Worm (Caenorhabditis elegans) whole organism, L3 larva: ENCODE data around the gene C18D4.3.

Source experiments
- R02D3.7 ChIP-seq: fragments of 150-350 bp; optimal IDR thresholded peaks from 2 replicates; lab custom pipeline; 2014; ENCODE audit warnings: missing biosample characterization, missing genetic modification characterization
- aly-2 ChIP-seq: fragments of 150-350 bp; optimal IDR thresholded peaks from 2 replicates; lab custom pipeline; 2014; ENCODE audit warnings: missing biosample characterization, missing genetic modification characterization
- ama-1 ChIP-seq: fragments of 150-350 bp; optimal IDR thresholded peaks from 2 replicates; lab custom pipeline; 2018
- ceh-16 ChIP-seq: sonication (generic microtip); optimal IDR thresholded peaks from 2 replicates; lab custom pipeline; 2017; ENCODE audit warnings: missing biosample characterization, missing genetic modification characterization
- ceh-28 ChIP-seq: fragments of 150-350 bp; optimal IDR thresholded peaks from 2 replicates; lab custom pipeline; 2014; ENCODE audit warnings: missing biosample characterization, missing genetic modification reagents, missing genetic modification characterization
- ceh-82 ChIP-seq: fragments of 150-350 bp; optimal IDR thresholded peaks from 2 replicates; lab custom pipeline; 2014; ENCODE audit warnings: missing biosample characterization, missing genetic modification characterization
- egl-27 ChIP-seq: sonication (generic microtip); optimal IDR thresholded peaks from 4 replicates; lab custom pipeline; 2017; ENCODE audit warnings: missing biosample characterization, missing genetic modification reagents, missing genetic modification characterization
- egl-5 ChIP-seq: fragments of 150-350 bp; optimal IDR thresholded peaks from 2 replicates; lab custom pipeline; 2017; ENCODE audit warnings: missing biosample characterization, missing genetic modification reagents, missing genetic modification characterization, inconsistent platforms
- elt-2 ChIP-seq: sonication (generic microtip); optimal IDR thresholded peaks from 2 replicates; lab custom pipeline; 2016; ENCODE audit warnings: missing genetic modification reagents, mild to moderate bottlenecking, missing genetic modification characterization, missing compliant biosample characterization
- elt-3 ChIP-seq, 3 experiments: fragments of 150-350 bp in 1 of 3; sonication (generic microtip) in 2 of 3; optimal IDR thresholded peaks; 2 replicates in 2 of 3; 4 replicates in 1 of 3; lab custom pipeline; 2014 to 2017; ENCODE audit warnings: missing biosample characterization in 3 of 3, missing genetic modification characterization in 3 of 3
- eor-1 ChIP-seq, 2 experiments: fragments of 150-350 bp; optimal IDR thresholded peaks; 2 replicates each; lab custom pipeline; 2014 to 2018; ENCODE audit warnings: missing biosample characterization in 2 of 2, missing genetic modification characterization in 2 of 2
- fkh-10 ChIP-seq: sonication (generic microtip); optimal IDR thresholded peaks from 2 replicates; lab custom pipeline; 2017; ENCODE audit warnings: missing biosample characterization, missing genetic modification reagents, missing genetic modification characterization
- fkh-2 ChIP-seq: fragments of 150-350 bp; optimal IDR thresholded peaks from 2 replicates; lab custom pipeline; 2014; ENCODE audit warnings: missing biosample characterization, missing genetic modification reagents, missing genetic modification characterization
- fos-1 ChIP-seq: fragments of 150-350 bp; optimal IDR thresholded peaks from 2 replicates; lab custom pipeline; 2014; ENCODE audit warnings: missing biosample characterization, missing genetic modification characterization
- hmg-11 ChIP-seq: sonication (generic microtip); optimal IDR thresholded peaks from 2 replicates; lab custom pipeline; 2016; ENCODE audit warnings: missing genetic modification characterization, missing compliant biosample characterization
- jun-1 ChIP-seq: fragments of 150-350 bp; optimal IDR thresholded peaks from 2 replicates; lab custom pipeline; 2014; ENCODE audit warnings: missing biosample characterization, missing genetic modification reagents, missing genetic modification characterization
- lin-15B ChIP-seq: fragments of 150-350 bp; optimal IDR thresholded peaks from 2 replicates; lab custom pipeline; 2014; ENCODE audit warnings: missing biosample characterization, missing genetic modification characterization
- lin-39 ChIP-seq: fragments of 150-350 bp; optimal IDR thresholded peaks from 2 replicates; lab custom pipeline; 2018; ENCODE audit warnings: missing biosample characterization, missing genetic modification reagents, missing genetic modification characterization
- lsy-12 ChIP-seq: sonication (generic microtip); optimal IDR thresholded peaks from 2 replicates; lab custom pipeline; 2016; ENCODE audit warnings: mild to moderate bottlenecking, missing genetic modification characterization, missing compliant biosample characterization
- mdl-1 ChIP-seq: fragments of 150-350 bp; optimal IDR thresholded peaks from 2 replicates; lab custom pipeline; 2014; ENCODE audit warnings: missing biosample characterization, missing genetic modification characterization
- mml-1 ChIP-seq: fragments of 150-350 bp; sonication (generic microtip); optimal IDR thresholded peaks from 3 replicates; lab custom pipeline; 2014; ENCODE audit warnings: missing biosample characterization, missing genetic modification characterization
- nfya-1 ChIP-seq: sonication (generic microtip); optimal IDR thresholded peaks from 2 replicates; lab custom pipeline; 2017; ENCODE audit warnings: missing genetic modification characterization, mild to moderate bottlenecking, missing compliant biosample characterization, antibody characterized with exemption, moderate library complexity; ENCODE audit not compliant: insufficient read depth
- nhr-237 ChIP-seq: fragments of 150-350 bp; optimal IDR thresholded peaks from 2 replicates; lab custom pipeline; 2014; ENCODE audit warnings: missing biosample characterization, missing genetic modification characterization
- nhr-25 ChIP-seq: sonication (generic microtip); optimal IDR thresholded peaks from 2 replicates; lab custom pipeline; 2017; ENCODE audit warnings: missing biosample characterization, missing genetic modification characterization
- nhr-43 ChIP-seq: sonication (generic microtip); optimal IDR thresholded peaks from 2 replicates; lab custom pipeline; 2016; ENCODE audit warnings: mild to moderate bottlenecking, missing genetic modification characterization, missing compliant biosample characterization; ENCODE audit not compliant: poor library complexity, severe bottlenecking
- nhr-77 ChIP-seq: fragments of 150-350 bp; optimal IDR thresholded peaks from 2 replicates; lab custom pipeline; 2014; ENCODE audit warnings: missing biosample characterization, missing genetic modification characterization
- pha-4 ChIP-seq: fragments of 150-350 bp; optimal IDR thresholded peaks from 2 replicates; lab custom pipeline; 2014; ENCODE audit warnings: missing biosample characterization, missing genetic modification reagents, missing genetic modification characterization
- pqm-1 ChIP-seq: fragments of 150-350 bp; optimal IDR thresholded peaks from 2 replicates; lab custom pipeline; 2017; ENCODE audit warnings: missing biosample characterization, missing genetic modification characterization, inconsistent platforms
- sea-2 ChIP-seq: fragments of 150-350 bp; sonication (generic microtip); optimal IDR thresholded peaks from 4 replicates; lab custom pipeline; 2014; ENCODE audit warnings: missing biosample characterization, missing genetic modification reagents, missing genetic modification characterization
- snpc-4 ChIP-seq: fragments of 150-350 bp; optimal IDR thresholded peaks from 2 replicates; lab custom pipeline; 2014; ENCODE audit warnings: missing biosample characterization, missing genetic modification characterization
- tbx-2 ChIP-seq: sonication (generic microtip); optimal IDR thresholded peaks from 2 replicates; lab custom pipeline; 2016; ENCODE audit warnings: mild to moderate bottlenecking, missing genetic modification characterization, missing compliant biosample characterization
- unc-39 ChIP-seq: sonication (generic microtip); optimal IDR thresholded peaks from 4 replicates; lab custom pipeline; 2017; ENCODE audit warnings: missing biosample characterization, missing genetic modification characterization
- unc-62 ChIP-seq: fragments of 150-350 bp; sonication (generic microtip); optimal IDR thresholded peaks from 4 replicates; lab custom pipeline; 2014; ENCODE audit warnings: missing biosample characterization, missing genetic modification reagents, missing genetic modification characterization
- zag-1 ChIP-seq: fragments of 150-350 bp; optimal IDR thresholded peaks from 2 replicates; lab custom pipeline; 2014; ENCODE audit warnings: missing biosample characterization, missing genetic modification characterization
- ztf-11 ChIP-seq: fragments of 150-350 bp; optimal IDR thresholded peaks from 2 replicates; lab custom pipeline; 2014; ENCODE audit warnings: missing biosample characterization, missing genetic modification characterization
- ztf-4 ChIP-seq: fragments of 150-350 bp; optimal IDR thresholded peaks from 2 replicates; lab custom pipeline; 2014; ENCODE audit warnings: missing biosample characterization, missing genetic modification characterization

The C18D4.3 gene

DNA sequence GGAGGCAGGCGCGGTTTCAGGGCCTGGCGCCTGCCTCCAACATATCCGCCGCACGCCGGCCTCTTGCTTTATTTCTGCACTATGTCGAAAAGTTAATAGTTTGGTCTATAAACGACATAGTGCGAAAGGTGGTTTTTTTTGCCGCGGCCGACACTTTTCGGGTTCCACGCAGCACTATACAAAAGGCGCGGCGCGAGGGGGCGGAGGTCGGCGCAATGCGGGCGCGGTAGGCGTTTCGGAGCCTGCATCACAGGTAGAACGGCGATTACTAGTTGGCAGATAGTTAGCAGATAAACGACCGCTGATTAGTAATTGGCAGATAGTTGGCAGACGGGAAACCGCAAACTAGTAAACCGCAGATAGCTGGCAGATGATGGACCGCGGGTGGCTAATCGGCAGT is 19.8 kb downstream of the C18D4.3 start:
- TF ChIP-seq mml-1 (no peak), snpc-4 (tag; lab: Kevin White, UChicago) (no peak), ceh-82 (tag; lab: Kevin White, UChicago) (no peak), ama-1 (lab: Kevin White, UChicago) (no peak)

DNA sequence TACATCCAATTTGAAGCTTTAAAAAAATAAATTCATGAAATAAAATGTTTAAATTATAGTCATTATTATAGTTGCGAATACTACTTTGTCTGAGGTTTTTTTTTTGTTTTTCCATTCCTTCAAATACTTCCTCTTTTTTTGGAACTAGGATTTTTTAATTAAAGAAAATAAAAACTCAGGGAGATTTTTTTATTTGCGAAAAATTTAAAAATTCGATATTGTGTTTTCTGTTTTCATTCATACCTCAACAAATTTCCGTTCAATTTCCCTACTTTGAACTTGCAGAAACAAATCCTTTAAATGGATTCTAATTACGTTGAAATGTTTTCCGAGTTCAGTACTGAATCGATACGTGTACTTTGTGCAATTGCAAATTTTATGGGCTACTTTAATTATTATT is 24.1 kb downstream of the C18D4.3 start, which contains the start of gene srw-32:
Gene srw-32, plus strand, starts transcription at position 301 of the 400 bp plus-strand sequence.
- TF ChIP-seq nhr-25 (tag; lab: Kevin White, UChicago) (no peak), aly-2 (tag; lab: Kevin White, UChicago) (no peak), fkh-10 (no peak), egl-5 (tag; lab: Kevin White, UChicago) (no peak), mml-1 (no peak), ceh-16 (tag; lab: Kevin White, UChicago) (no peak), lin-39 (tag; lab: Kevin White, UChicago) (no peak), nhr-77 (no peak), unc-39 (tag; lab: Kevin White, UChicago) (no peak), fos-1 (tag; lab: Kevin White, UChicago) (no peak), zag-1 (tag; lab: Kevin White, UChicago) (no peak), nhr-237 (tag; lab: Kevin White, UChicago) (no peak), mdl-1 (tag; lab: Kevin White, UChicago) (no peak), ama-1 (lab: Kevin White, UChicago) (no peak), unc-62 (GFP tag; lab: Kevin White, UChicago) (no peak), R02D3.7 (tag; lab: Kevin White, UChicago) (no peak), nfya-1 (tag; lab: Kevin White, UChicago) (no peak), ztf-4 (tag; lab: Kevin White, UChicago) (no peak)

DNA sequence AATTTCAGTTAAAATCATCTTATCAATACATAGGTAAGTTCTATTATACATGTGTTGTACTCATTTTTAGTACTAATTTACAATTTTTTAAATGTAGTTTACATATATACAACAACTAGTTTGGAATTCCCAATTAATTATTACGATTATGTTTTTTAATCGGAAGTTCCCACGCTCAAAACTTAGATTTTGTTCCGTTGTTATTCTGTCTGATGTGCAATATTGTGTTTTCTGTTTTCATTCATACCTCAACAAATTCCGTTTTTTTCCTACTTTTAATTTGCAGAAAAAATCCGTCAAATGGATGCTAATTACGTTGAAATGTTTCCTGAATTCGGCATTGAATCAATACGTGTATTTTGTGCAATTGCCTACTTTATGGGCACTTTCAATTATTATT is 26.3 kb downstream of the C18D4.3 start, which contains the start of gene srw-31:
Gene srw-31, plus strand, starts transcription at position 301 of the 400 bp plus-strand sequence.
- TF ChIP-seq nhr-77 (no peak), aly-2 (tag; lab: Kevin White, UChicago) (no peak), ztf-11 (no peak), ceh-16 (tag; lab: Kevin White, UChicago) (no peak), egl-27 (tag; lab: Kevin White, UChicago) (no peak), ceh-82 (tag; lab: Kevin White, UChicago) (no peak), sea-2 (GFP tag; lab: Kevin White, UChicago) (no peak), ztf-4 (tag; lab: Kevin White, UChicago) (no peak), nfya-1 (tag; lab: Kevin White, UChicago) (no peak), jun-1 (tag; lab: Kevin White, UChicago) (no peak), elt-3 (tag; optimal IDR thresholded peaks at IDR 0.05; lab: Kevin White, UChicago) (no peak), eor-1 (tag; optimal IDR thresholded peaks at IDR 0.05; lab: Kevin White, UChicago) (no peak), lin-15B (tag; lab: Kevin White, UChicago) (no peak), elt-2 (tag; lab: Kevin White, UChicago) (no peak), ceh-28 (tag; lab: Kevin White, UChicago) (no peak), pha-4 (tag; lab: Kevin White, UChicago) (no peak), tbx-2 (no peak)

DNA sequence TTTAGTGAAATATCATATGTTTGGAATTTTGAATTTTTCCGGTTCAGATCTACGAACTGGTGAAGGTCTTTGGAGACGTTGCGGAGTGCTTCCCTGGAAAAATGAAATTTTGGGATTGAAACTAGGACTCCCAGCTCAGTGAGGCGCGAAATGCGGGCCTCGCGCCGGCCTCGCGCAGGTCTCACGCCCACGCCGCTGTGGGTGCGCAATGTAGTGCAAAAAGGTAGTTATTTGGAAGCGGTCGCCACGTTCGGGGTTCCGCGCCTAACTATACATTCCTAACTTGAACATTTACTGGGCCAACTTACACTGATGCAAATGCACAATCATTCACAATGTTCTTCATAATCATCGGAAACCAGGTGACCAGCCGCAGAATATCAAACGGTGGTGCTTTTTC is 32.5 kb downstream of the C18D4.3 start:
- TF ChIP-seq zag-1 (tag; lab: Kevin White, UChicago) (no peak), eor-1 (tag; optimal IDR thresholded peaks at IDR 0.05; lab: Kevin White, UChicago) (no peak), pqm-1 (tag; lab: Kevin White, UChicago) (no peak), unc-39 (tag; lab: Kevin White, UChicago) (no peak), mdl-1 (tag; lab: Kevin White, UChicago) (no peak), elt-2 (tag; lab: Kevin White, UChicago) (no peak), mml-1 (no peak), nfya-1 (tag; lab: Kevin White, UChicago) (no peak), hmg-11 (tag; lab: Kevin White, UChicago) (no peak), nhr-43 (no peak), fkh-2 (tag; lab: Kevin White, UChicago) (no peak), ztf-4 (tag; lab: Kevin White, UChicago) (no peak), ceh-16 (tag; lab: Kevin White, UChicago) (no peak), fkh-10 (no peak), lsy-12 (tag; lab: Kevin White, UChicago) (no peak), aly-2 (tag; lab: Kevin White, UChicago) (no peak), nhr-25 (tag; lab: Kevin White, UChicago) (no peak)
